Worm (Caenorhabditis elegans) whole organism, late embryonic: ENCODE measurements around the gene catp-2.

Source experiments
- ama-1 ChIP-seq: fragments of 150-350 bp; optimal IDR thresholded peaks from 2 replicates; lab custom pipeline; 2014
- ceh-48 ChIP-seq: sonication (generic microtip); optimal IDR thresholded peaks from 2 replicates; lab custom pipeline; 2016; ENCODE audit warnings: missing genetic modification characterization, inconsistent platforms, missing compliant biosample characterization
- ets-4 ChIP-seq: sonication (generic microtip); optimal IDR thresholded peaks from 2 replicates; lab custom pipeline; 2016; ENCODE audit warnings: missing genetic modification characterization, missing compliant biosample characterization
- gmeb-2 ChIP-seq: sonication (generic microtip); optimal IDR thresholded peaks from 2 replicates; lab custom pipeline; 2016; ENCODE audit warnings: missing genetic modification characterization, inconsistent platforms, missing compliant biosample characterization
- hlh-6 ChIP-seq: sonication (generic microtip); optimal IDR thresholded peaks from 2 replicates; lab custom pipeline; 2016; ENCODE audit warnings: missing genotype, missing genetic modification characterization, missing compliant biosample characterization
- lim-6 ChIP-seq: sonication (generic microtip); optimal IDR thresholded peaks from 2 replicates; lab custom pipeline; 2016; ENCODE audit warnings: missing genetic modification characterization, missing compliant biosample characterization
- madf-2 ChIP-seq: sonication (generic microtip); optimal IDR thresholded peaks from 2 replicates; lab custom pipeline; 2017; ENCODE audit warnings: missing genetic modification characterization, missing compliant biosample characterization
- nhr-11 ChIP-seq: fragments of 150-350 bp; optimal IDR thresholded peaks from 2 replicates; lab custom pipeline; 2014; ENCODE audit warnings: missing biosample characterization, missing genetic modification characterization
- pat-9 ChIP-seq: fragments of 200-800 bp; sonication (Bioruptor generic); optimal IDR thresholded peaks from 2 replicates; lab custom pipeline; 2018; ENCODE audit warnings: mild to moderate bottlenecking, missing genetic modification characterization, moderate library complexity, missing compliant biosample characterization
- pax-1 ChIP-seq: fragments of 150-350 bp; optimal IDR thresholded peaks from 2 replicates; lab custom pipeline; 2014; ENCODE audit warnings: missing biosample characterization, missing genetic modification characterization
- pha-4 ChIP-seq: fragments of 150-350 bp; optimal IDR thresholded peaks from 2 replicates; lab custom pipeline; 2018; ENCODE audit warnings: missing biosample characterization, missing genetic modification reagents, missing genetic modification characterization
- ref-2 ChIP-seq: sonication (generic microtip); optimal IDR thresholded peaks from 2 replicates; lab custom pipeline; 2016; ENCODE audit warnings: missing genetic modification characterization, missing compliant biosample characterization
- unc-42 ChIP-seq: sonication (generic microtip); optimal IDR thresholded peaks from 2 replicates; lab custom pipeline; 2016; ENCODE audit warnings: missing genotype, missing genetic modification characterization, missing compliant biosample characterization

- no peak for TF ChIP-seq ama-1 (lab: Kevin White, UChicago)
- no peak for TF ChIP-seq nhr-11 (tag; lab: Kevin White, UChicago)
- no peak for TF ChIP-seq ceh-48 (tag; lab: Kevin White, UChicago)
- TF ChIP-seq ref-2 (tag; lab: Kevin White, UChicago) = no peak
- no peak for TF ChIP-seq gmeb-2 (tag; lab: Kevin White, UChicago)
- no peak for TF ChIP-seq pha-4 (tag; lab: Kevin White, UChicago)
- no peak for TF ChIP-seq pax-1 (tag; lab: Kevin White, UChicago)
- TF ChIP-seq unc-42 (tag; lab: Kevin White, UChicago) = no peak
- no peak for TF ChIP-seq ets-4
- no peak for TF ChIP-seq hlh-6
- TF ChIP-seq lim-6 (tag; lab: Kevin White, UChicago) = no peak
- no peak for TF ChIP-seq pat-9
- TF ChIP-seq madf-2 (tag; lab: Kevin White, UChicago) = no peak
Measured at ce11 chrV:4920690-4921152, 13.8 kb upstream of the catp-2 start, which contains the start of the genes C02E7.8 and srh-23.
